Worm (Caenorhabditis elegans) whole organism, L4/young adult: ENCODE measurements around the gene R03H10.11.

Experiments used
- W03F9.2 ChIP-seq: fragments of 150-350 bp; optimal IDR thresholded peaks from 2 replicates; lab custom pipeline; 2014; ENCODE audit warnings: missing biosample characterization, missing genetic modification characterization
- him-1 ChIP-seq: sonication (generic microtip); optimal IDR thresholded peaks from 2 replicates; lab custom pipeline; 2016; ENCODE audit warnings: missing genotype, missing genetic modification reagents, missing genetic modification characterization, missing compliant biosample characterization

DNA sequence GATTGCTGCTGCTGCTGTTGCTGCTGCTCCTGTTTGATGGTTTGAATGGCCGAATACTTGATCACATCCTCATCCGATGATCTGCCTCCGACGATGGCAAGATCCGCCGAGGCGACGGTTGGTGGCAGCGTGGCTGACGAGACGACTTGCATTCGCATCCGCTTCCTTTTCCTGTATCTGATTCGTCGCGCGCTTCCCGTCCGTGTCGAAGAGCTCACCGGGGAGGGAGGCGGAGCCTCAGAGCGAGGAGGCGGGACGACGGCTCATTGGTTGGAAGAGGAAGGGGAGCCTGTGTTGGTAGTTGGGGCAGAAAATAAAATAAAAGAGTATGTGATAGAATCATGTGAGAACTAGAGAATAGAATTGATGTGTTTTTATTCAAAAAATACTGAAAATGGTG is 47.8 kb upstream of the R03H10.11 start:
- no peak for TF ChIP-seq him-1 (tag; lab: Kevin White, UChicago)
- TF ChIP-seq W03F9.2 (tag; lab: Kevin White, UChicago), result no peak
